Worm (Caenorhabditis elegans): ENCODE results near the gene Y17G7B.20.

The Y17G7B.20 gene

DNA sequence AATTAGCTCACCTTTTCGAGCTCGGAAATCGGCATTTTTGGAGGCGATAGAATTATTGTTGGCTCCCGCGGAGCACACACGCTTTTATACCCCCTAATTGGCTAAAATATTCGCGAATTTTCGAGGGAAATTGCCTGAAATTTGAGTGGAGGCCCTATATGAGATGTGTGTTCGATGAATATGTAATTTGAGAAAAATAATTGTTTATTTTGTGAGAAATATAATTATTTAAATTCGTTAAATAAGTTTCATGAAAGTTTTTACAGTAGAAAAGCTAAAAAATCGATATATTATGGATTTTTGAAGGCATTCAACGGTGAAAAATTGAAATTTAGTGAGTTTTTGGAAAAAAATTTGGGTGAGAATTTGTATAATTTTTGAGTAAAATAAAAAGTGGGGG, 6.0 kb downstream of the Y17G7B.20 start, which contains the start of gene acbp-6:
Gene acbp-6 (minus strand): TSS at position 101 of the 400 bp plus-strand sequence.
- TF ChIP-seq alr-1 (tag; optimal IDR thresholded peaks at IDR 0.05) = no peak
- TF ChIP-seq C34F6.9 (tag; optimal IDR thresholded peaks at IDR 0.05) = no peak
- no peak for TF ChIP-seq elt-3 (tag; optimal IDR thresholded peaks at IDR 0.05)
- TF ChIP-seq unc-39 (tag; optimal IDR thresholded peaks at IDR 0.05) = no peak
- TF ChIP-seq ama-1 (optimal IDR thresholded peaks at IDR 0.05) = no peak
- TF ChIP-seq zag-1 (tag; optimal IDR thresholded peaks at IDR 0.05) = no peak
- no peak for TF ChIP-seq lin-39 (tag; optimal IDR thresholded peaks at IDR 0.05)

DNA sequence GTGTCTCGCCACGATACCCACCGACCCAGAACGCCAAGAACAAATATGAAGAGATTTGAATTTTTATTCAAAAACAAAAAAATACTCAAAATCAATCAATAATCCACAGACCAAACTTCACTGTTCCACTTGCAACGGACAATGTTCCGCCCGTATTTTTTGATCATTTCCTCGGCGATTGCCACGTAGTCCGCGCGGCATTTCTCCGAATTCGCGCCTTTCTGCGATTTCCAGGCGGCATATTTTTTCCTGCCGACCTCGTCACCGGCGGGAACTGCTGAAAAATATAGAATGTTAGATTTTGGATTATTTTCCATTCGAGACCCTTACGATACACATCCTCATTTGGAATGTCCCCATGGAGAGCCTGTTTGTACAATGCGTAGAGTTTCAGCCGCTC, 7.4 kb downstream of the Y17G7B.20 start:
- TF ChIP-seq R02D3.7 (tag; optimal IDR thresholded peaks at IDR 0.05) = no peak
- TF ChIP-seq mdl-1 (tag; optimal IDR thresholded peaks at IDR 0.05) = no peak
- no peak for TF ChIP-seq nhr-21 (tag; optimal IDR thresholded peaks at IDR 0.05)
- no peak for TF ChIP-seq nhr-237 (tag; optimal IDR thresholded peaks at IDR 0.05)
- TF ChIP-seq sma-9 (GFP tag; optimal IDR thresholded peaks at IDR 0.05) = no peak
- no peak for TF ChIP-seq sma-9 (tag; optimal IDR thresholded peaks at IDR 0.05)
- no peak for TF ChIP-seq skn-1 (tag; optimal IDR thresholded peaks at IDR 0.05)
- no peak for TF ChIP-seq sma-3 (GFP tag; optimal IDR thresholded peaks at IDR 0.05)
- TF ChIP-seq aly-2 (tag; optimal IDR thresholded peaks at IDR 0.05) = no peak
- no peak for TF ChIP-seq ZK546.5 (tag; optimal IDR thresholded peaks at IDR 0.05)

DNA sequence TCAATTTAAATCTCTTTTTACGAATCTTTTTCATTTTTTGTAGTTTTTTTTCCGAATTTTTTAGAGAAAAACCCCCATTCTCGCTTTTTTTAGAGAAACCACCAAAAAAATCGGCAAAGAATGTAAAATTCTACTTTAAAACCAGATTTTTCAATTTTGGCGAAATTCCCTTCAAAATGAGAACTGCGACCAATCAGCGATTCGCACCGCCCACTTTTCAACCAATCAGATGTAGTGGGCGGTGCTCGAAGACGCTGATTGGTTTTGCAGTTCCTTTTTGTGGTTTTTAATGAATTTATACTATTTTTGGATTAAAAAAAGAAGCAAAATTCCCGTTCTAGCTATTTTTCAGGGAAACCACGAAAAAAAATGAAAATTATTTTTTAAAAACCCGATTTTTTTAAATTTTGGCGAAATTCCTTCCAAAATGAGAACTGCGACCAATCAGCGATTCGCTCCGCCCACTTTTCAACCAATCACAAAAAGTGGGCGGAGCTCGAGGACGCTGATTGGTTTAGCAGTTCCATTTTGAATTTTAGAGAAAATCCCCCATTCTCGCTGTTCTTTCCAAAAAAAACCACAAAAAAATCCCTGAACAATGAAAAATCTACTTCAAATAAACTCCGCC, 8.5 kb downstream of the Y17G7B.20 start:
- TF ChIP-seq aly-2 (tag; optimal IDR thresholded peaks at IDR 0.05) (no peak), lin-39 (tag; optimal IDR thresholded peaks at IDR 0.05) (no peak), snpc-4 (tag; optimal IDR thresholded peaks at IDR 0.05) (no peak), C34F6.9 (tag; optimal IDR thresholded peaks at IDR 0.05) (no peak), zag-1 (tag; optimal IDR thresholded peaks at IDR 0.05) (no peak), mbf-1 (tag; optimal IDR thresholded peaks at IDR 0.05) (no peak), nhr-25 (tag; optimal IDR thresholded peaks at IDR 0.05) (no peak), ztf-4 (tag; optimal IDR thresholded peaks at IDR 0.05) (no peak), fos-1 (tag; optimal IDR thresholded peaks at IDR 0.05) (no peak), lin-11 (tag; optimal IDR thresholded peaks at IDR 0.05) (no peak), nhr-21 (tag; optimal IDR thresholded peaks at IDR 0.05) (no peak), lin-13 (GFP tag; optimal IDR thresholded peaks at IDR 0.05) (no peak), sma-9 (GFP tag; optimal IDR thresholded peaks at IDR 0.05) (no peak), sma-9 (tag; optimal IDR thresholded peaks at IDR 0.05) (no peak), ZK546.5 (tag; optimal IDR thresholded peaks at IDR 0.05) (no peak), alr-1 (tag; optimal IDR thresholded peaks at IDR 0.05) (no peak), skn-1 (tag; optimal IDR thresholded peaks at IDR 0.05) (no peak), nhr-10 (tag; optimal IDR thresholded peaks at IDR 0.05) (no peak), nhr-12 (tag; optimal IDR thresholded peaks at IDR 0.05) (no peak), mdl-1 (tag; optimal IDR thresholded peaks at IDR 0.05) (no peak)

DNA sequence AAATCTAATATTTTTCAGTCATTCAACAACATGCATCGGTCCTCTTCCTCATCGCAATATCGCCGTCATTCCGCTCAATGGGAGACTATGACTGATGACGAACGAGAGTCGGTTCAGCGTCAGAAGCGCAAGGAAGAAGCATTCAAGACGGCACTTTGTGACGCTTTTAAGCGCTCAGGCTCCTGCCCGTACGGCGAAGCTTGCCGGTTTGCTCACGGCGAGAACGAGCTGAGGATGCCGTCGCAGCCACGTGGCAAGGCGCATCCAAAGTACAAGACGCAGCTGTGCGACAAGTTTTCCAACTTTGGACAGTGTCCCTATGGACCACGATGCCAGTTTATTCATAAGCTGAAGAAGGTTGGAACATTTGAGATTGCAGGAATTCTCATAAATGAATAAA, 10.6 kb downstream of the Y17G7B.20 start:
- TF ChIP-seq snpc-4 (tag; optimal IDR thresholded peaks at IDR 0.05) (no peak), alr-1 (tag; optimal IDR thresholded peaks at IDR 0.05) (no peak), sma-3 (GFP tag; optimal IDR thresholded peaks at IDR 0.05) (no peak), skn-1 (tag; optimal IDR thresholded peaks at IDR 0.05) (no peak), C34F6.9 (tag; optimal IDR thresholded peaks at IDR 0.05) (no peak), nhr-11 (tag; optimal IDR thresholded peaks at IDR 0.05) (no peak), R02D3.7 (tag; optimal IDR thresholded peaks at IDR 0.05) (no peak), ceh-82 (tag; optimal IDR thresholded peaks at IDR 0.05) (no peak), gmeb-1 (tag; optimal IDR thresholded peaks at IDR 0.05) (no peak), nhr-129 (tag; optimal IDR thresholded peaks at IDR 0.05) (no peak)

DNA sequence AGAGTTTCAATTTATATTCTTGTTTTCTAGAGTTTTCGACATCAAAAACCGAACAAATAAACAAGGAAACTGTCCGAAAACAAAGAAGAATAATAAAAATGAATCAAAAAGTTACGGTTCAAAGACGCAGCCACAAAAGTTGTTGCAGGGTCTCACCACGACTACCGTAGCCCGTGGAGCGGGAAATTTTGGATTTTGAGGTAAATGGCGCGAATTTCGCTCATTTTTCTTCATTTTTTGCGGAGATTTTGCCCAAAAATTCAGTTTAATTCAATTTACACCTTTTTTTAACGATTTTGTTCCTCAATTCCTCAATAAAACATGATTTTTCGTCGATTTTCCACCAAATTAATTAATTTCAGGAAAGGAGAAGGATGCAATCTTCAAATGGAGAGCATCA, 11.4 kb downstream of the Y17G7B.20 start, which contains the start of gene mex-1:
Gene mex-1 (plus strand): TSS at position 363 of the 400 bp plus-strand sequence.
- no peak for TF ChIP-seq nhr-6 (tag; optimal IDR thresholded peaks at IDR 0.05)
- no peak for TF ChIP-seq mbf-1 (tag; optimal IDR thresholded peaks at IDR 0.05)
- TF ChIP-seq nhr-129 (tag; optimal IDR thresholded peaks at IDR 0.05) = no peak
- no peak for TF ChIP-seq R02D3.7 (tag; optimal IDR thresholded peaks at IDR 0.05)
- no peak for TF ChIP-seq alr-1 (tag; optimal IDR thresholded peaks at IDR 0.05)
- TF ChIP-seq gmeb-1 (tag; optimal IDR thresholded peaks at IDR 0.05) = no peak
- TF ChIP-seq peb-1 (tag; optimal IDR thresholded peaks at IDR 0.05) = no peak
- TF ChIP-seq lin-13 (GFP tag; optimal IDR thresholded peaks at IDR 0.05) = no peak
- TF ChIP-seq elt-3 (tag; optimal IDR thresholded peaks at IDR 0.05) = no peak
- no peak for TF ChIP-seq nhr-11 (tag; optimal IDR thresholded peaks at IDR 0.05)
- TF ChIP-seq nhr-12 (tag; optimal IDR thresholded peaks at IDR 0.05) = no peak
- no peak for TF ChIP-seq ztf-11 (tag; optimal IDR thresholded peaks at IDR 0.05)
- no peak for TF ChIP-seq ztf-1 (GFP tag; conservative IDR thresholded peaks at IDR 0.05)
- TF ChIP-seq zag-1 (tag; optimal IDR thresholded peaks at IDR 0.05) = no peak
- TF ChIP-seq nhr-21 (tag; optimal IDR thresholded peaks at IDR 0.05) = no peak
- no peak for TF ChIP-seq snpc-4 (tag; optimal IDR thresholded peaks at IDR 0.05)

Measured in whole organism, L2 larva.